Worm (Caenorhabditis elegans): ENCODE measurements around the gene C47D12.4.

C47D12.4 gene

DNA sequence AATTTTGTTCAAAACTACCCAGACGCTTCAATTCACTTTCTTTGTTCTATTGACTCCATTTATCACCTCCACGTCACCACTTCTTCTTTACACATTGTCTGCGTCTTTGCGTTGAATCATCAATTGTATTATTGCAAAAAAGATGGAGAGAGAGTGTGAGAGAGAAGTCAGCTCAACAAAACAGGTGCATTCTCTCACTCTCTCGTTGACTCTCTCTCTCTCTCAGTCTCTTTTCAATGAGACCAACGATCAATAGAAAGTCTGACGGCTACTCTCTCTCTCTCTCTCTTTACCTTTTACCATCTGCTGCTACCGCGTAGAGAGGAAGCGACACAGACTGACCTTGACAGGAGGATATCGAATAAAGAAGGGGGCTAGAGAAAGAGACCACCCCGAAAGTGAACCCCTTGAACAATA is 45.8 kb upstream of the C47D12.4 start (continued):
- TF ChIP-seq nhr-90 (tag; optimal IDR thresholded peaks at IDR 0.05; ENCODE audit: poor library complexity), result peak; percentile 84
- peak; percentile 87 for TF ChIP-seq grh-1 (GFP tag; IDR thresholded peaks at IDR 0.05)
- TF ChIP-seq ceh-63 (GFP tag; optimal IDR thresholded peaks at IDR 0.05), result peak; percentile 66
- peak; percentile 88 for TF ChIP-seq dsc-1 (tag; optimal IDR thresholded peaks at IDR 0.05)
- TF ChIP-seq ceh-88 (GFP tag; IDR thresholded peaks at IDR 0.05), result no peak; the same call in 1 of the 2 replicates
- peak in 1 of 2 experiments; percentile 89 for TF ChIP-seq mdl-1 (tag; optimal IDR thresholded peaks at IDR 0.05)
- TF ChIP-seq hlh-4 (tag; optimal IDR thresholded peaks at IDR 0.05), result no peak
- TF ChIP-seq swsn-7 (tag; optimal IDR thresholded peaks at IDR 0.05), result peak; percentile 87
- peak; percentile 67 for TF ChIP-seq lir-3 (tag; optimal IDR thresholded peaks at IDR 0.05; ENCODE audit: poor library complexity)
- TF ChIP-seq nhr-11 (tag; optimal IDR thresholded peaks at IDR 0.05), result peak; percentile 92
- TF ChIP-seq sox-4 (tag; optimal IDR thresholded peaks at IDR 0.05), result no peak
- no peak for TF ChIP-seq F16B12.6 (tag; optimal IDR thresholded peaks at IDR 0.05)
- TF ChIP-seq isw-1 (GFP tag; IDR thresholded peaks at IDR 0.05), result peak; percentile 47
- TF ChIP-seq lsy-2 (tag; optimal IDR thresholded peaks at IDR 0.05), result peak; percentile 83 to 91
- peak; percentile 91 for TF ChIP-seq ztf-4 (tag; optimal IDR thresholded peaks at IDR 0.05)
- TF ChIP-seq tlp-1 (tag; optimal IDR thresholded peaks at IDR 0.05), result no peak
- TF ChIP-seq tbx-2 (tag; optimal IDR thresholded peaks at IDR 0.05), result peak; percentile 89
- TF ChIP-seq irx-1 (tag; optimal IDR thresholded peaks at IDR 0.05), result peak; percentile 45
- peak; percentile 89 for TF ChIP-seq ama-1 (optimal IDR thresholded peaks at IDR 0.05)
- TF ChIP-seq elt-3 (tag; optimal IDR thresholded peaks at IDR 0.05), result peak in 5 of 6 experiments; percentile 21 to 92 (median 81)
- TF ChIP-seq ets-5 (GFP tag; IDR thresholded peaks at IDR 0.05), result no peak
- TF ChIP-seq nhr-19 (GFP tag; conservative IDR thresholded peaks at IDR 0.05), result peak; percentile 88
- TF ChIP-seq ces-1 (GFP tag; optimal IDR thresholded peaks at IDR 0.05), result peak; percentile 55
- TF ChIP-seq snpc-4 (tag; optimal IDR thresholded peaks at IDR 0.05), result no peak
- TF ChIP-seq ceh-82 (tag; optimal IDR thresholded peaks at IDR 0.05), result peak; percentile 66 to 78 (median 78)
- no peak for TF ChIP-seq lin-15B (tag; optimal IDR thresholded peaks at IDR 0.05)
- TF ChIP-seq fkh-10 (GFP tag; optimal IDR thresholded peaks at IDR 0.05), result peak; percentile 25
- peak; percentile 96 for TF ChIP-seq nhr-71 (tag; optimal IDR thresholded peaks at IDR 0.05)

- peak; percentile 30 for TF ChIP-seq ztf-4 (tag; optimal IDR thresholded peaks at IDR 0.05)
- peak; percentile 29; the same call in 1 of the 2 replicates for TF ChIP-seq ceh-88 (GFP tag; IDR thresholded peaks at IDR 0.05)
- TF ChIP-seq nhr-11 (tag; optimal IDR thresholded peaks at IDR 0.05), result no peak
- TF ChIP-seq sup-37 (GFP tag; optimal IDR thresholded peaks at IDR 0.05), result no peak
- TF ChIP-seq fkh-8 (tag; optimal IDR thresholded peaks at IDR 0.05), result peak; percentile 0
- no peak for TF ChIP-seq nhr-47 (tag; optimal IDR thresholded peaks at IDR 0.05)
- no peak for TF ChIP-seq ceh-63 (GFP tag; optimal IDR thresholded peaks at IDR 0.05)
- TF ChIP-seq zip-4 (GFP tag; optimal IDR thresholded peaks at IDR 0.05), result no peak
- TF ChIP-seq nhr-85 (tag), result peak; percentile 67
- no peak for TF ChIP-seq unc-130 (tag; optimal IDR thresholded peaks at IDR 0.05)
These were observed 45.0 kb upstream of the C47D12.4 start for ce11 chrII:11636617-11637016.

DNA sequence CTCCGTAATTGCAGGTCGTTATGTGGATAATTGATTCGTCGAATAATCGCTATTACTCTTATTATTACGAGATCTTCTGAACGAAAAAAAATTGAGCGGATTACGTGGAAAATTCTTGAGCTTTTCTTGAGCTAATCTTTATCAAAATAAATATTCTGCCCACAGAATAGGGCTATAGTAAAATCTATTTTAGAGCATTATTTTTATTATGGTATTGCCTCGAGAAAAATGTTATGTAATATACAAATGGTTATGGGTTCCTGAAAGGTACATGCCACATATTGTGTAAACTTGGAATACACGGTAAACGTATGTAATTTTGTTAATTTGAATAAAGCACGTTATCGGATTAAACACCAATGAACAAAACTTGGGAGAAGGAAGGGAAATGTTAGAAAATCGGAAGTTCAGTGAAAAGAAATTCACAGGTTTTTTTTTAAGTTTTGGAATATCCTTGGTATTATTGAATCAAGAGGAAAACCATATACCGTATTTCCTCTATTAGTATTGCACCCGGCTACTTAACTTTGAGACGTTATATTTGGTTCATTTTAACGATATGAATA is 44.3 kb upstream of the C47D12.4 start:
- no peak for TF ChIP-seq lin-14 (GFP tag; optimal IDR thresholded peaks at IDR 0.05)
- TF ChIP-seq nhr-90 (tag; optimal IDR thresholded peaks at IDR 0.05; ENCODE audit: poor library complexity), result peak; percentile 67
- no peak for TF ChIP-seq nhr-76 (tag; optimal IDR thresholded peaks at IDR 0.05)
- TF ChIP-seq nhr-20 (tag; optimal IDR thresholded peaks at IDR 0.05), result peak; percentile 8
- TF ChIP-seq fkh-10 (GFP tag; optimal IDR thresholded peaks at IDR 0.05), result no peak
- no peak for TF ChIP-seq tbx-2 (tag; optimal IDR thresholded peaks at IDR 0.05)
- peak in 1 of 2 experiments; percentile 2 for TF ChIP-seq efl-1 (optimal IDR thresholded peaks at IDR 0.05)
- TF ChIP-seq efl-1 (GFP tag; optimal IDR thresholded peaks at IDR 0.05 in 1 of 2), result peak in 1 of 2 experiments; percentile 85
- no peak for TF ChIP-seq sox-4 (tag; optimal IDR thresholded peaks at IDR 0.05)
- TF ChIP-seq grh-1 (GFP tag; IDR thresholded peaks at IDR 0.05), result no peak
- no peak for TF ChIP-seq efl-3 (GFP tag; optimal IDR thresholded peaks at IDR 0.05)
- TF ChIP-seq elt-2 (tag; optimal IDR thresholded peaks at IDR 0.05), result peak; percentile 30
- no peak for TF ChIP-seq pqm-1 (tag; optimal IDR thresholded peaks at IDR 0.05)
- TF ChIP-seq unc-98 (GFP tag; IDR thresholded peaks at IDR 0.05), result no peak
- TF ChIP-seq lin-39 (tag; optimal IDR thresholded peaks at IDR 0.05), result peak; percentile 31
- TF ChIP-seq mab-9 (GFP tag; IDR thresholded peaks at IDR 0.05), result no peak
- TF ChIP-seq nhr-12 (tag; optimal IDR thresholded peaks at IDR 0.05), result no peak
- TF ChIP-seq tlp-1 (tag; optimal IDR thresholded peaks at IDR 0.05), result no peak
- no peak for TF ChIP-seq hlh-4 (tag; optimal IDR thresholded peaks at IDR 0.05)
- TF ChIP-seq swsn-7 (tag; optimal IDR thresholded peaks at IDR 0.05), result peak; percentile 17
- no peak for TF ChIP-seq pag-3 (tag; optimal IDR thresholded peaks at IDR 0.05; ENCODE audit: borderline replicate concordance, insufficient read depth)
- TF ChIP-seq ets-5 (GFP tag; IDR thresholded peaks at IDR 0.05), result no peak
- TF ChIP-seq unc-86 (tag; optimal IDR thresholded peaks at IDR 0.05), result peak; percentile 44
- no peak for TF ChIP-seq unc-30 (tag; optimal IDR thresholded peaks at IDR 0.05)

Data from whole organism, L1 larva.